Fruit fly (Drosophila melanogaster): ENCODE measurements around the gene CG10514.
A peak's percentile ranks its signal among the peaks of the same experiment; 100 is the strongest.

The CG10514 gene

dm6 chr3R:25232271-25232989 is 47.2 kb downstream of the CG10514 start, which contains the start of gene Cad96Cb (continued):
- TF ChIP-seq GATAe (GFP tag; conservative IDR thresholded peaks at IDR 0.05) (no peak), BEAF-32 (GFP tag; optimal IDR thresholded peaks at IDR 0.05) (no peak), CG10565 (GFP tag; optimal IDR thresholded peaks at IDR 0.05) (peak; percentile 28), Hr78 (GFP tag; optimal IDR thresholded peaks at IDR 0.05) (peak in 1 of 2 experiments; percentile 85), al (GFP tag; IDR thresholded peaks at IDR 0.05) (no peak), CG7786 (GFP tag; optimal IDR thresholded peaks at IDR 0.05) (peak; percentile 56), slou (GFP tag; optimal IDR thresholded peaks at IDR 0.05) (peak; percentile 35), Atf-2 (GFP tag; optimal IDR thresholded peaks at IDR 0.05) (peak; percentile 88), salm (tag; optimal IDR thresholded peaks at IDR 0.05) (peak; percentile 77), Fer2 (tag; optimal IDR thresholded peaks at IDR 0.05) (peak; percentile 25), CG7372 (GFP tag; IDR thresholded peaks at IDR 0.05) (peak; percentile 57; the same call in 1 of the 2 replicates), fd96Cb (tag; optimal IDR thresholded peaks at IDR 0.05) (peak; percentile 85), CG12769 (tag; optimal IDR thresholded peaks at IDR 0.05) (no peak), CG17328 (GFP tag; IDR thresholded peaks at IDR 0.05) (peak; percentile 37), Mes4 (GFP tag; optimal IDR thresholded peaks at IDR 0.05) (peak; percentile 85), CG17385 (GFP tag; optimal IDR thresholded peaks at IDR 0.05) (peak; percentile 82), Taf1 (GFP tag; IDR thresholded peaks at IDR 0.05) (no peak), CG10147 (GFP tag; optimal IDR thresholded peaks at IDR 0.05) (peak; percentile 77), CG5953 (GFP tag; IDR thresholded peaks at IDR 0.05) (no peak), CG15479 (GFP tag; optimal IDR thresholded peaks at IDR 0.05) (no peak), klu (GFP tag; IDR thresholded peaks at IDR 0.05) (peak; percentile 10; the same call in 1 of the 2 replicates), gce (GFP tag; IDR thresholded peaks at IDR 0.05) (0 out of 3 replicates have a peak, but pooled peaks have one; percentile 35), crp (GFP tag; optimal IDR thresholded peaks at IDR 0.05) (peak in 1 of 2 experiments; percentile 43), CG16815 (GFP tag; optimal IDR thresholded peaks at IDR 0.05) (peak; percentile 79), psq (GFP tag; optimal IDR thresholded peaks at IDR 0.05) (no peak), peb (GFP tag; IDR thresholded peaks at IDR 0.05) (peak; percentile 23; the same call in 1 of the 2 replicates), Kr (GFP tag; optimal IDR thresholded peaks at IDR 0.05) (peak; percentile 9), CG12299 (tag; optimal IDR thresholded peaks at IDR 0.05) (peak; percentile 8), CG32767 (GFP tag; IDR thresholded peaks at IDR 0.05) (peak; percentile 77), bab2 (GFP tag; optimal IDR thresholded peaks at IDR 0.05) (peak; percentile 80), CG7987 (GFP tag; optimal IDR thresholded peaks at IDR 0.05) (no peak), ac (GFP tag; optimal IDR thresholded peaks at IDR 0.05) (peak; percentile 43), p53 (GFP tag; optimal IDR thresholded peaks at IDR 0.05) (no peak), Opbp (GFP tag; IDR thresholded peaks at IDR 0.05; ENCODE audit: partially characterized antibody) (no peak), trh (GFP tag; optimal IDR thresholded peaks at IDR 0.05) (peak; percentile 6), hth (optimal IDR thresholded peaks at IDR 0.05) (no peak), Antp (GFP tag; optimal IDR thresholded peaks at IDR 0.05) (peak; percentile 67), chm (GFP tag; IDR thresholded peaks at IDR 0.05) (0 out of 2 replicates have a peak, but pooled peaks have one; percentile 10), nmo (GFP tag; optimal IDR thresholded peaks at IDR 0.05) (peak; percentile 95), knrl (GFP tag; IDR thresholded peaks at IDR 0.05; ENCODE audit: partially characterized antibody) (no peak), HHEX (GFP tag; optimal IDR thresholded peaks at IDR 0.05) (peak; percentile 74), CG4282 (GFP tag; optimal IDR thresholded peaks at IDR 0.05) (peak; percentile 28), Chrac-16 (GFP tag; optimal IDR thresholded peaks at IDR 0.05) (peak; percentile 83), disco-r (GFP tag; optimal IDR thresholded peaks at IDR 0.05) (peak; percentile 73), CG11560 (tag; IDR thresholded peaks at IDR 0.05) (no peak), tgo (GFP tag; IDR thresholded peaks at IDR 0.05) (peak; percentile 64), esg (GFP tag; conservative IDR thresholded peaks at IDR 0.05) (0 out of 2 replicates have a peak, but pooled peaks have one; percentile 46), CG10431 (GFP tag; optimal IDR thresholded peaks at IDR 0.05) (peak; percentile 76), CG3065 (GFP tag; optimal IDR thresholded peaks at IDR 0.05) (peak; percentile 65)
